Worm (Caenorhabditis elegans): ENCODE measurements around the gene elmd-1.

The elmd-1 gene

DNA sequence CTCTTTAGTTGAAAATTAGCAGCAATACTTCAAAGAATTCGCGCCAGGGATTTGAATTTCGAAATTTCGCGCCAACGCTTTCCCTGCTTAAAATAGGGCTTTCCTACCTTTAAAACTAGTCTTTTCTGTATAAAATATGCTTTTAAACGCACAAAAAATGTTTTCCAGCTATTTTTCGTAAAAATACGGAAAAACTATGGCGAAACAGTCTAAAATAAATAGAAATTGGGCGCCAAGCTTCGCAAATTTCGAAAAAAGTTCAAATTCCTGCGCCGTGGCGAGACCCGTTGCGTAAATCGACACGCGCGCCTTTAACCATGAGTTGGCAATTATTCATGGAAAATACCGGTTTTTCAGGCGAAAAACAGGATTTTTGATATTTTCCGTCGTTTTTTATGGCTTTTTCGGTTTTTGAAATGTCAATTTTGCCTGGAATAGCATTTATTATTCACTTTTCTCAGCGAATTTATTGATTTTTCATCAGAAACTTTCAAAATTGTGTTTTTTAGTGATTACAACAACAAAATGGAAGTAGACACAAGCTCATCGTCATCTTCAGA is 14.7 kb downstream of the elmd-1 start, which contains the start of the genes npp-9 and F59A2.5 (continued):
- no peak for TF ChIP-seq arid-1 (GFP tag; conservative IDR thresholded peaks at IDR 0.05)
- peak in 1 of 2 experiments; percentile 42 for TF ChIP-seq mdl-1 (tag; optimal IDR thresholded peaks at IDR 0.05)
- TF ChIP-seq nhr-102 (tag; optimal IDR thresholded peaks at IDR 0.05) = no peak
- TF ChIP-seq ceh-20 (GFP tag; IDR thresholded peaks at IDR 0.05) = no peak
- TF ChIP-seq unc-39 (tag; optimal IDR thresholded peaks at IDR 0.05) = no peak
- TF ChIP-seq nhr-77 (tag; optimal IDR thresholded peaks at IDR 0.05) = peak; percentile 57
- TF ChIP-seq rbr-2 (tag; optimal IDR thresholded peaks at IDR 0.05) = peak; percentile 0
- TF ChIP-seq dve-1 (tag; optimal IDR thresholded peaks at IDR 0.05; ENCODE audit: insufficient read depth) = peak; percentile 19
- no peak for TF ChIP-seq zip-2 (tag; optimal IDR thresholded peaks at IDR 0.05)
- no peak for TF ChIP-seq lin-13 (GFP tag; optimal IDR thresholded peaks at IDR 0.05)
- peak; percentile 30 for TF ChIP-seq F49E8.2 (tag; optimal IDR thresholded peaks at IDR 0.05; ENCODE audit: borderline replicate concordance)
- TF ChIP-seq attf-4 (tag; optimal IDR thresholded peaks at IDR 0.05) = no peak
- no peak for TF ChIP-seq unc-62 (GFP tag; optimal IDR thresholded peaks at IDR 0.05 in 1 of 2)
- no peak for TF ChIP-seq unc-62 (tag; optimal IDR thresholded peaks at IDR 0.05)
- peak; percentile 46 for TF ChIP-seq unc-130 (GFP tag; optimal IDR thresholded peaks at IDR 0.05)
- peak; percentile 52 for TF ChIP-seq lin-38 (GFP tag; IDR thresholded peaks at IDR 0.05)
- TF ChIP-seq nhr-6 (tag; optimal IDR thresholded peaks at IDR 0.05) = peak; percentile 3
- no peak for TF ChIP-seq F44E2.7 (GFP tag; IDR thresholded peaks at IDR 0.05)
- TF ChIP-seq aha-1 (tag) = peak; percentile 86
- no peak for TF ChIP-seq nhr-48 (tag; optimal IDR thresholded peaks at IDR 0.05)
- TF ChIP-seq vab-7 (GFP tag; IDR thresholded peaks at IDR 0.05) = no peak
- TF ChIP-seq cey-2 (tag; optimal IDR thresholded peaks at IDR 0.05; ENCODE audit: borderline replicate concordance, insufficient read depth) = no peak
- no peak for TF ChIP-seq lin-29 (GFP tag; IDR thresholded peaks at IDR 0.05)
- TF ChIP-seq ztf-7 (tag; optimal IDR thresholded peaks at IDR 0.05) = no peak
- TF ChIP-seq fos-1 (tag; optimal IDR thresholded peaks at IDR 0.05) = no peak
- TF ChIP-seq daf-12 (tag; optimal IDR thresholded peaks at IDR 0.05) = no peak
- TF ChIP-seq mxl-2 (GFP tag; conservative IDR thresholded peaks at IDR 0.05) = no peak
- TF ChIP-seq hmg-1.1 (GFP tag; IDR thresholded peaks at IDR 0.05) = no peak
- peak; percentile 21 for TF ChIP-seq hlh-11 (tag; optimal IDR thresholded peaks at IDR 0.05)
- TF ChIP-seq D1046.2 (GFP tag; IDR thresholded peaks at IDR 0.05) = no peak
- no peak for TF ChIP-seq dmd-8 (GFP tag; IDR thresholded peaks at IDR 0.05)
- TF ChIP-seq dpl-1 (GFP tag; optimal IDR thresholded peaks at IDR 0.05) = peak; percentile 73
- TF ChIP-seq F10B5.3 (tag; optimal IDR thresholded peaks at IDR 0.05) = no peak
- TF ChIP-seq tra-1 (GFP tag; IDR thresholded peaks at IDR 0.05) = no peak
- TF ChIP-seq madf-9 (GFP tag; conservative IDR thresholded peaks at IDR 0.05) = no peak
- no peak for TF ChIP-seq egl-27 (tag; optimal IDR thresholded peaks at IDR 0.05)

DNA sequence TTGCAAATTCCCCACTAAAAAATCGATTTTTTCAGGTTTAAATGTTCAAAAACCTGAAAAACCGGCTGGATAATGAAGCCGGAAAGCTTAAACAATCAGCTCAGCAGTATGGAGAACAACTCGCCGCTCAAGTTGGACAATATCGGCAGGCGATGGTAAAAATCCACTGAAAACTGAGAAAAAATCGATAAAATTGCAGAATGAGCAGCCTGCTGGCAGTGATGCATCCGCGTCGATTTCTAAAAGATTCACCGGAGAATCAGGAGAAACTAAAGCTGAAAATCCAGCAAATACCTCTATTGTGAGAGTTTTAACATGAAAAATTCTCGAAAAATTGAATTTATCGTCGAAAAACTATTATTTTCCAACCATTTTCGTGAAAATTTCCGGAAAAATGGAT is 15.8 kb downstream of the elmd-1 start, which contains the start of gene golg-4:
golg-4 (plus strand) TSS at position 34 of the 400 bp plus-strand sequence.
- no peak for TF ChIP-seq zfp-2 (tag; optimal IDR thresholded peaks at IDR 0.05)
- TF ChIP-seq snpc-1.2 (GFP tag; IDR thresholded peaks at IDR 0.05) = no peak
- TF ChIP-seq ceh-32 (tag; optimal IDR thresholded peaks at IDR 0.05; ENCODE audit: poor library complexity) = no peak
- no peak for TF ChIP-seq hlh-30 (tag; optimal IDR thresholded peaks at IDR 0.05; ENCODE audit: insufficient read depth)
- 0 out of 2 replicates have a peak, but pooled peaks have one; percentile 12 for TF ChIP-seq php-3 (GFP tag; IDR thresholded peaks at IDR 0.05)
- no peak for TF ChIP-seq nhr-77 (tag; optimal IDR thresholded peaks at IDR 0.05)
- no peak for TF ChIP-seq ceh-62 (tag; optimal IDR thresholded peaks at IDR 0.05)
- no peak for TF ChIP-seq mep-1 (tag; optimal IDR thresholded peaks at IDR 0.05)
- TF ChIP-seq ama-1 (optimal IDR thresholded peaks at IDR 0.05) = peak; percentile 35
- no peak for TF ChIP-seq Y75B8A.6 (GFP tag; IDR thresholded peaks at IDR 0.05)
- TF ChIP-seq ces-1 (GFP tag; optimal IDR thresholded peaks at IDR 0.05) = no peak
- TF ChIP-seq Y48G9A.11 (GFP tag; IDR thresholded peaks at IDR 0.05) = no peak
- TF ChIP-seq madf-5 (GFP tag; IDR thresholded peaks at IDR 0.05) = no peak
- peak; percentile 29; the same call in 1 of the 2 replicates for TF ChIP-seq T26A8.4 (GFP tag; IDR thresholded peaks at IDR 0.05)

Data from whole organism, L4 larva.